Fruit fly (Drosophila melanogaster) whole organism, prepupa: Measurements from ENCODE around the gene RnpS1.

Experiments
- Blimp-1 ChIP-seq: fragments of 200-800 bp; sonication (Bioruptor generic); optimal IDR thresholded peaks from 3 replicates; lab custom pipeline; 2017; ENCODE audit warnings: missing biosample characterization, missing genetic modification characterization, mild to moderate bottlenecking, moderate library complexity, missing genetic modification reagents
- CG10631 ChIP-seq: fragments of 200-800 bp; sonication (Bioruptor generic); optimal IDR thresholded peaks from 2 replicates; lab custom pipeline; 2016; ENCODE audit warnings: missing biosample characterization, missing genetic modification characterization
- CG11294 ChIP-seq: fragments of 200-800 bp; sonication (Bioruptor generic); IDR thresholded peaks from 2 replicates; pipeline ENCODE4 v1.3.6; 2022; ENCODE audit warnings: missing biosample characterization, missing genetic modification characterization
- CG11762 ChIP-seq: fragments of 200-800 bp; sonication (Bioruptor generic); optimal IDR thresholded peaks from 3 replicates; lab custom pipeline; 2016; ENCODE audit warnings: missing biosample characterization, missing genetic modification characterization; ENCODE audit not compliant: insufficient read depth
- CG11902 ChIP-seq: fragments of 200-800 bp; sonication (Bioruptor generic); optimal IDR thresholded peaks from 3 replicates; lab custom pipeline; 2016; ENCODE audit warnings: missing biosample characterization, missing genetic modification characterization
- CG15336 ChIP-seq: fragments of 200-800 bp; sonication (Bioruptor generic); IDR thresholded peaks from 2 replicates; pipeline ENCODE4 v1.3.6; 2022; ENCODE audit warnings: missing biosample characterization, missing genetic modification characterization
- CG1621 ChIP-seq: fragments of 200-800 bp; sonication (Bioruptor generic); optimal IDR thresholded peaks from 3 replicates; lab custom pipeline; 2018; ENCODE audit warnings: missing biosample characterization, mild to moderate bottlenecking, missing genetic modification characterization
- CG16779 ChIP-seq: fragments of 200-800 bp; sonication (Bioruptor generic); optimal IDR thresholded peaks from 3 replicates; lab custom pipeline; 2017; ENCODE audit warnings: missing biosample characterization, mild to moderate bottlenecking, missing genetic modification characterization
- CG3032 ChIP-seq: fragments of 200-800 bp; optimal IDR thresholded peaks from 2 replicates; lab custom pipeline; 2019; ENCODE audit warnings: missing biosample characterization, mild to moderate bottlenecking, missing genetic modification characterization, moderate library complexity
- CG31627 ChIP-seq: fragments of 200-800 bp; sonication (Bioruptor generic); optimal IDR thresholded peaks from 3 replicates; lab custom pipeline; 2016; ENCODE audit warnings: missing biosample characterization, missing genetic modification characterization
- CG32006 ChIP-seq: fragments of 200-800 bp; sonication (Bioruptor generic); optimal IDR thresholded peaks from 3 replicates; lab custom pipeline; 2017; ENCODE audit warnings: missing biosample characterization, mild to moderate bottlenecking, missing genetic modification characterization
- CG34406 ChIP-seq: fragments of 200-800 bp; sonication (Bioruptor generic); optimal IDR thresholded peaks from 3 replicates; lab custom pipeline; 2016; ENCODE audit warnings: missing biosample characterization, missing genetic modification characterization
- CG3919 ChIP-seq: fragments of 200-800 bp; sonication (Bioruptor generic); optimal IDR thresholded peaks from 3 replicates; lab custom pipeline; 2016; ENCODE audit warnings: missing biosample characterization, missing genetic modification characterization
- CG4318 ChIP-seq: fragments of 200-800 bp; sonication (Bioruptor generic); optimal IDR thresholded peaks from 3 replicates; lab custom pipeline; 2017; ENCODE audit warnings: missing biosample characterization, mild to moderate bottlenecking, missing genetic modification characterization
- CG6163 ChIP-seq: fragments of 200-800 bp; sonication (Bioruptor generic); IDR thresholded peaks from 3 replicates; pipeline ENCODE4 v1.3.6; 2022; ENCODE audit warnings: missing biosample characterization, missing genetic modification characterization
- CG6792 ChIP-seq: fragments of 200-800 bp; sonication (Bioruptor generic); optimal IDR thresholded peaks from 3 replicates; lab custom pipeline; 2016; ENCODE audit warnings: missing biosample characterization, missing genetic modification characterization
- CG6808 ChIP-seq: fragments of 200-800 bp; sonication (Bioruptor generic); optimal IDR thresholded peaks from 3 replicates; lab custom pipeline; 2017; ENCODE audit warnings: missing biosample characterization, missing genetic modification characterization, mild to moderate bottlenecking, moderate library complexity, missing genetic modification reagents
- CG6854 ChIP-seq: fragments of 200-800 bp; sonication (Bioruptor generic); optimal IDR thresholded peaks from 2 replicates; lab custom pipeline; 2017; ENCODE audit warnings: missing biosample characterization, mild to moderate bottlenecking, missing genetic modification characterization
- CG7368 ChIP-seq: fragments of 200-800 bp; sonication (Bioruptor generic); optimal IDR thresholded peaks from 3 replicates; lab custom pipeline; 2016; ENCODE audit warnings: missing biosample characterization, missing genetic modification characterization
- CG8119 ChIP-seq: fragments of 200-800 bp; sonication (Bioruptor generic); IDR thresholded peaks from 3 replicates; pipeline ENCODE4 v1.3.6; 2022; ENCODE audit warnings: missing biosample characterization, missing genetic modification characterization
- CG8319 ChIP-seq: fragments of 200-800 bp; sonication (Bioruptor generic); optimal IDR thresholded peaks from 3 replicates; lab custom pipeline; 2016; ENCODE audit warnings: missing biosample characterization, missing genetic modification characterization
- CG8632 ChIP-seq: fragments of 200-800 bp; sonication (Bioruptor generic); optimal IDR thresholded peaks from 3 replicates; lab custom pipeline; 2016; ENCODE audit warnings: missing biosample characterization, missing genetic modification characterization
- CG9139 ChIP-seq: fragments of 200-800 bp; sonication (Bioruptor generic); optimal IDR thresholded peaks from 3 replicates; lab custom pipeline; 2017; ENCODE audit warnings: missing biosample characterization, mild to moderate bottlenecking, missing genetic modification characterization
- Eip75B ChIP-seq: fragments of 200-800 bp; sonication (Bioruptor generic); optimal IDR thresholded peaks from 3 replicates; lab custom pipeline; 2016; ENCODE audit warnings: missing biosample characterization, missing genetic modification characterization
- Eip93F ChIP-seq: fragments of 200-800 bp; sonication (Bioruptor generic); optimal IDR thresholded peaks from 2 replicates; lab custom pipeline; 2016; ENCODE audit warnings: missing biosample characterization, mild to moderate bottlenecking, missing genetic modification characterization
- Ets21C ChIP-seq: fragments of 200-800 bp; sonication (Bioruptor generic); optimal IDR thresholded peaks from 3 replicates; lab custom pipeline; 2016; ENCODE audit warnings: missing biosample characterization, missing genetic modification characterization
- Ets96B ChIP-seq: fragments of 200-800 bp; optimal IDR thresholded peaks from 2 replicates; lab custom pipeline; 2019; ENCODE audit warnings: missing biosample characterization, mild to moderate bottlenecking, missing genetic modification characterization, moderate library complexity
- Gug ChIP-seq: fragments of 200-800 bp; sonication (Bioruptor generic); IDR thresholded peaks from 2 replicates; pipeline ENCODE4 v1.3.6; 2022; ENCODE audit warnings: missing biosample characterization, missing genetic modification characterization
- Hr38 ChIP-seq: sonication (Bioruptor generic); optimal IDR thresholded peaks from 2 replicates; lab custom pipeline; 2016; ENCODE audit warnings: missing biosample characterization, missing genetic modification characterization
- Hr39 ChIP-seq: fragments of 200-800 bp; sonication (Bioruptor generic); optimal IDR thresholded peaks from 2 replicates; lab custom pipeline; 2016; ENCODE audit warnings: missing biosample characterization, missing genetic modification characterization
- Hr4 ChIP-seq: fragments of 200-800 bp; sonication (Bioruptor generic); optimal IDR thresholded peaks from 3 replicates; lab custom pipeline; 2016; ENCODE audit warnings: missing biosample characterization, missing genetic modification characterization
- Lpt ChIP-seq: fragments of 200-800 bp; sonication (Bioruptor generic); optimal IDR thresholded peaks from 3 replicates; lab custom pipeline; 2016; ENCODE audit warnings: missing biosample characterization, missing genetic modification characterization
- Met ChIP-seq: fragments of 200-800 bp; sonication (Bioruptor generic); optimal IDR thresholded peaks from 3 replicates; lab custom pipeline; 2016; ENCODE audit warnings: missing biosample characterization, missing genetic modification characterization
- OdsH ChIP-seq: fragments of 200-800 bp; sonication (Bioruptor generic); optimal IDR thresholded peaks from 3 replicates; lab custom pipeline; 2016; ENCODE audit warnings: missing biosample characterization, missing genetic modification characterization
- Smox ChIP-seq: fragments of 200-800 bp; sonication (Bioruptor generic); optimal IDR thresholded peaks from 3 replicates; lab custom pipeline; 2016; ENCODE audit warnings: missing biosample characterization, missing genetic modification characterization
- Sox102F ChIP-seq: fragments of 200-800 bp; sonication (Bioruptor generic); optimal IDR thresholded peaks from 2 replicates; lab custom pipeline; 2016; ENCODE audit warnings: missing biosample characterization, mild to moderate bottlenecking, missing genetic modification characterization
- Sox14 ChIP-seq: fragments of 200-800 bp; sonication (Bioruptor generic); optimal IDR thresholded peaks from 3 replicates; lab custom pipeline; 2016; ENCODE audit warnings: missing biosample characterization, missing genetic modification characterization
- Sox15 ChIP-seq: fragments of 200-800 bp; sonication (Bioruptor generic); optimal IDR thresholded peaks from 3 replicates; lab custom pipeline; 2016; ENCODE audit warnings: missing biosample characterization, missing genetic modification characterization
- achi ChIP-seq: fragments of 200-800 bp; sonication (Bioruptor generic); optimal IDR thresholded peaks from 3 replicates; lab custom pipeline; 2016; ENCODE audit warnings: missing biosample characterization, missing genetic modification characterization
- acj6 ChIP-seq: fragments of 200-800 bp; sonication (Bioruptor generic); optimal IDR thresholded peaks from 3 replicates; lab custom pipeline; 2016; ENCODE audit warnings: missing biosample characterization, missing genetic modification characterization
- cyc ChIP-seq: fragments of 200-800 bp; sonication (Bioruptor generic); optimal IDR thresholded peaks from 3 replicates; lab custom pipeline; 2016; ENCODE audit warnings: missing biosample characterization, missing genetic modification characterization
- dac ChIP-seq: fragments of 200-800 bp; sonication (Bioruptor generic); optimal IDR thresholded peaks from 2 replicates; lab custom pipeline; 2017; ENCODE audit warnings: missing biosample characterization, mild to moderate bottlenecking, missing genetic modification characterization
- dsx ChIP-seq: fragments of 200-800 bp; optimal IDR thresholded peaks from 3 replicates; lab custom pipeline; 2019; ENCODE audit warnings: missing biosample characterization, mild to moderate bottlenecking, missing genetic modification characterization, moderate library complexity; ENCODE audit not compliant: poor library complexity, severe bottlenecking
- esn ChIP-seq: fragments of 200-800 bp; sonication (Bioruptor generic); optimal IDR thresholded peaks from 2 replicates; lab custom pipeline; 2016; ENCODE audit warnings: missing biosample characterization, mild to moderate bottlenecking, missing genetic modification characterization, moderate library complexity
- fd59A ChIP-seq: fragments of 200-800 bp; sonication (Bioruptor generic); optimal IDR thresholded peaks from 2 replicates; lab custom pipeline; 2017; ENCODE audit warnings: missing biosample characterization, mild to moderate bottlenecking, missing genetic modification characterization, missing genetic modification reagents
- fd85E ChIP-seq: fragments of 200-800 bp; sonication (Bioruptor generic); optimal IDR thresholded peaks from 3 replicates; lab custom pipeline; 2016; ENCODE audit warnings: missing biosample characterization, missing genetic modification characterization
- net ChIP-seq: fragments of 200-800 bp; sonication (Bioruptor generic); optimal IDR thresholded peaks from 3 replicates; lab custom pipeline; 2016; ENCODE audit warnings: missing biosample characterization, missing genetic modification characterization
- pdm3 ChIP-seq: fragments of 200-800 bp; sonication (Bioruptor generic); optimal IDR thresholded peaks from 3 replicates; lab custom pipeline; 2016; ENCODE audit warnings: missing biosample characterization, missing genetic modification characterization
- spab ChIP-seq: fragments of 200-800 bp; sonication (Bioruptor generic); optimal IDR thresholded peaks from 2 replicates; lab custom pipeline; 2017; ENCODE audit warnings: missing biosample characterization, mild to moderate bottlenecking, missing genetic modification characterization, missing genetic modification reagents
- svp ChIP-seq: fragments of 200-800 bp; sonication (Bioruptor generic); peaks from one replicate; lab custom pipeline; 2016; ENCODE audit warnings: missing biosample characterization, missing genetic modification characterization
- topi ChIP-seq: fragments of 200-800 bp; sonication (Bioruptor generic); optimal IDR thresholded peaks from 3 replicates; lab custom pipeline; 2016; ENCODE audit warnings: missing biosample characterization, missing genetic modification characterization
- vri ChIP-seq: fragments of 200-800 bp; sonication (Bioruptor generic); optimal IDR thresholded peaks from 3 replicates; lab custom pipeline; 2016; ENCODE audit warnings: missing biosample characterization, mild to moderate bottlenecking, missing genetic modification characterization

Gene RnpS1

DNA sequence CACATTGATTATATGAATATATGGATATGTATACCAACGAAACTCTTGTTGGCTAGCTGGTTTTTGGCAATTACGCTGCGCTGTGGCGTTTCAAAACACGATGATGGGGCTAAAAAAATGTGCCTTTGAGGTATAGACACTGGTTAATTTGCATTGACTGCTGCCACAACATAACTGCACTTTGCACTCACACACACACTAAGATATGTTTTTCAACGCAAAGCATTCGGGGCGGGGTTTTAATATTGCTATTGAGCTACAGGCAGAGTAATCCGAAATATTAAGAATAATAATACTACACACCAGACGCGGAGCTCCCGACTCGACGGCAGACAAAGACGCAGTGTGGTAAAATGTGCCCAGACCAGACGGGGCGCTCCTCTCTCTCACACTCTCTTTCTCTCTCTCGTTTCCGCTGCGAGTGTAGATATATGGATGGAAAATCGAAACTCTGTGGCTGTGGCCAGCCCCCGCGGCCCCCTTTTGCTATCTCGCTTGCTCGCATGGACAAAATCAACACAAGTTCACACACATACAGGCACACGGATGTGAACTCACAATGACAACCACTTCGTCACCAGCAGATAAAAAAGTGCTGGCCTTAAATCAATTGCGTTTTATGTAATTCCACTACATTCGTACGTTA, 698 bp upstream of the RnpS1 start:
- TF ChIP-seq CG8319 (GFP tag; lab: Kevin White, UChicago) = no peak
- peak; percentile 42 for TF ChIP-seq CG32006
- no peak for TF ChIP-seq Lpt (GFP tag; lab: Kevin White, UChicago)
- peak; percentile 98 for TF ChIP-seq svp (GFP tag; lab: Kevin White, UChicago)
- TF ChIP-seq Eip93F (GFP tag; lab: Kevin White, UChicago) = no peak
- TF ChIP-seq acj6 (GFP tag; lab: Kevin White, UChicago) = peak; percentile 18
- no peak for TF ChIP-seq Hr39 (GFP tag; lab: Kevin White, UChicago)
- no peak for TF ChIP-seq CG11294 (GFP tag; lab: Robert Waterston, UW)
- peak; percentile 77 for TF ChIP-seq fd85E
- peak; percentile 74 for TF ChIP-seq CG3919 (GFP tag; lab: Kevin White, UChicago)
- TF ChIP-seq CG6792 = peak; percentile 6
- TF ChIP-seq CG15336 = no peak
- peak; percentile 63 for TF ChIP-seq CG1621
- TF ChIP-seq CG6163 = no peak
- no peak for TF ChIP-seq cyc (GFP tag; lab: Kevin White, UChicago)
- peak; percentile 68 for TF ChIP-seq CG6808 (GFP tag; lab: Kevin White, UChicago)
- TF ChIP-seq net (GFP tag; lab: Kevin White, UChicago) = peak; percentile 56
- no peak for TF ChIP-seq spab (GFP tag; lab: Kevin White, UChicago)
- TF ChIP-seq CG34406 (GFP tag; lab: Kevin White, UChicago) = peak; percentile 17
- no peak for TF ChIP-seq Hr4 (GFP tag; lab: Kevin White, UChicago)
- peak; percentile 23 for TF ChIP-seq OdsH
- TF ChIP-seq CG10631 (GFP tag; lab: Kevin White, UChicago) = no peak
- TF ChIP-seq CG31627 (GFP tag; lab: Kevin White, UChicago) = no peak
- no peak for TF ChIP-seq Gug
- TF ChIP-seq Sox102F = peak; percentile 45
- peak; percentile 18 for TF ChIP-seq CG11762 (GFP tag; lab: Kevin White, UChicago)
- TF ChIP-seq Eip75B (GFP tag; lab: Kevin White, UChicago) = peak; percentile 34
- TF ChIP-seq topi (GFP tag; lab: Kevin White, UChicago) = peak; percentile 23
- peak; percentile 87 for TF ChIP-seq vri (GFP tag; lab: Kevin White, UChicago)
- TF ChIP-seq CG4318 (GFP tag; lab: Kevin White, UChicago) = no peak
- TF ChIP-seq Hr38 = no peak
- TF ChIP-seq pdm3 (GFP tag; lab: Kevin White, UChicago) = no peak
- peak; percentile 51 for TF ChIP-seq dsx
- TF ChIP-seq dac (GFP tag; lab: Kevin White, UChicago) = no peak
- TF ChIP-seq Ets96B (tag; lab: Kevin White, UChicago) = no peak
- peak; percentile 45 for TF ChIP-seq CG16779 (tag; lab: Kevin White, UChicago)
- no peak for TF ChIP-seq Sox15 (GFP tag; lab: Kevin White, UChicago)
- TF ChIP-seq Ets21C (GFP tag; lab: Kevin White, UChicago) = no peak
- TF ChIP-seq achi (GFP tag; lab: Kevin White, UChicago) = peak; percentile 44
- TF ChIP-seq CG6854 (GFP tag; lab: Kevin White, UChicago) = peak; percentile 88
- peak; percentile 17 for TF ChIP-seq Blimp-1 (GFP tag; lab: Kevin White, UChicago)
- peak; percentile 36 for TF ChIP-seq Met (GFP tag; lab: Kevin White, UChicago)
- TF ChIP-seq Sox14 (GFP tag; lab: Kevin White, UChicago) = peak; percentile 91
- TF ChIP-seq CG11902 (GFP tag; lab: Kevin White, UChicago) = no peak
- no peak for TF ChIP-seq CG8632 (GFP tag; lab: Kevin White, UChicago)
- peak; percentile 20 for TF ChIP-seq CG3032 (tag; lab: Kevin White, UChicago)
- no peak for TF ChIP-seq fd59A (GFP tag; lab: Kevin White, UChicago)
- TF ChIP-seq Smox = no peak
- peak; percentile 31 for TF ChIP-seq esn (GFP tag; lab: Kevin White, UChicago)
- TF ChIP-seq CG7368 = peak; percentile 64
- peak; percentile 70 for TF ChIP-seq CG9139
- no peak for TF ChIP-seq CG8119 (GFP tag; lab: Robert Waterston, UW)
